Fruit fly (Drosophila melanogaster) Kc167 (cell line): ENCODE results near the gene CG34310.

Experiments used
- Myc ChIP-seq: fragments of >200 bp; optimal IDR thresholded peaks from 2 replicates; lab custom pipeline; 2017; ENCODE audit warnings: missing external identifiers
- Sin3A ChIP-seq: fragments of >200 bp; optimal IDR thresholded peaks from 2 replicates; lab custom pipeline; 2018; ENCODE audit warnings: missing external identifiers
- psq ChIP-seq: fragments of >200 bp; optimal IDR thresholded peaks from 2 replicates; lab custom pipeline; 2017; ENCODE audit warnings: missing external identifiers
- ttk ChIP-seq: sonication (Bioruptor generic); optimal IDR thresholded peaks from 2 replicates; lab custom pipeline; 2017; ENCODE audit warnings: missing external identifiers

- TF ChIP-seq ttk (lab: Kevin White, UChicago) (no peak), psq (lab: Kevin White, UChicago) (no peak), Myc (lab: Kevin White, UChicago) (no peak), Sin3A (lab: Kevin White, UChicago) (no peak)
Observed at dm6 chr2L:6721710-6722109, 58.2 kb downstream of the CG34310 start.
